Fruit fly (Drosophila melanogaster): ENCODE data around the gene Cp19.

Gene Cp19

dm6 chr3L:8741051-8741468, 11.4 kb downstream of the Cp19 start (continued):
- TF ChIP-seq insv (GFP tag; optimal IDR thresholded peaks at IDR 0.05) (no peak), dmrt99B (tag; optimal IDR thresholded peaks at IDR 0.05) (no peak), usp (GFP tag; optimal IDR thresholded peaks at IDR 0.05) (no peak), tx (GFP tag; optimal IDR thresholded peaks at IDR 0.05) (no peak), CG5245 (GFP tag; optimal IDR thresholded peaks at IDR 0.05) (no peak), cato (GFP tag; optimal IDR thresholded peaks at IDR 0.05; ENCODE audit: borderline replicate concordance) (no peak), crol (GFP tag; IDR thresholded peaks at IDR 0.05) (peak; percentile 51; the same call in 1 of the 2 replicates), CG15696 (tag; optimal IDR thresholded peaks at IDR 0.05) (no peak), Scr (GFP tag; IDR thresholded peaks at IDR 0.05; ENCODE audit: partially characterized antibody) (no peak), Hmx (GFP tag; optimal IDR thresholded peaks at IDR 0.05) (no peak), Dek (tag; optimal IDR thresholded peaks at IDR 0.05) (no peak), phol (tag; optimal IDR thresholded peaks at IDR 0.05) (no peak), sc (optimal IDR thresholded peaks at IDR 0.05) (no peak), sc (GFP tag; optimal IDR thresholded peaks at IDR 0.05) (no peak), CG18619 (GFP tag; optimal IDR thresholded peaks at IDR 0.05) (no peak), CG3847 (GFP tag; IDR thresholded peaks at IDR 0.05) (no peak), zen (tag; optimal IDR thresholded peaks at IDR 0.05) (no peak), CG12659 (GFP tag; optimal IDR thresholded peaks at IDR 0.05) (peak; percentile 21), CG14860 (GFP tag; IDR thresholded peaks at IDR 0.05; ENCODE audit: partially characterized antibody) (no peak), Blimp-1 (GFP tag; optimal IDR thresholded peaks at IDR 0.05) (no peak), CG11247 (GFP tag; IDR thresholded peaks at IDR 0.05) (peak; percentile 27; the same call in 1 of the 2 replicates), stwl (tag; optimal IDR thresholded peaks at IDR 0.05) (no peak), Sox102F (GFP tag; optimal IDR thresholded peaks at IDR 0.05) (no peak), CG18476 (GFP tag; optimal IDR thresholded peaks at IDR 0.05) (no peak), Gug (GFP tag; IDR thresholded peaks at IDR 0.05) (no peak), CG33557 (GFP tag; optimal IDR thresholded peaks at IDR 0.05) (no peak), ro (GFP tag; IDR thresholded peaks at IDR 0.05) (no peak), Dip3 (GFP tag; optimal IDR thresholded peaks at IDR 0.05) (no peak), chm (GFP tag; IDR thresholded peaks at IDR 0.05) (no peak), CG1602 (GFP tag; optimal IDR thresholded peaks at IDR 0.05) (no peak), kay (GFP tag; optimal IDR thresholded peaks at IDR 0.05) (no peak), tgo (GFP tag; IDR thresholded peaks at IDR 0.05) (no peak), lbe (GFP tag; optimal IDR thresholded peaks at IDR 0.05) (no peak), CG17802 (tag; optimal IDR thresholded peaks at IDR 0.05) (no peak), Side (GFP tag; optimal IDR thresholded peaks at IDR 0.05) (peak; percentile 15), CG11696 (GFP tag; IDR thresholded peaks at IDR 0.05) (no peak), sisA (GFP tag; IDR thresholded peaks at IDR 0.05) (no peak), trh (GFP tag; optimal IDR thresholded peaks at IDR 0.05) (no peak), CG43689 (GFP tag; IDR thresholded peaks at IDR 0.05) (no peak; the same call in 1 of the 2 replicates), CG7786 (GFP tag; optimal IDR thresholded peaks at IDR 0.05) (no peak), sna (GFP tag; IDR thresholded peaks at IDR 0.05; ENCODE audit: partially characterized antibody) (no peak), CG7745 (tag; optimal IDR thresholded peaks at IDR 0.05) (no peak), ash1 (GFP tag; optimal IDR thresholded peaks at IDR 0.05) (no peak), Awh (GFP tag; IDR thresholded peaks at IDR 0.05) (no peak), repo (GFP tag; optimal IDR thresholded peaks at IDR 0.05) (no peak), CG13123 (GFP tag; optimal IDR thresholded peaks at IDR 0.05) (no peak), cas (GFP tag; IDR thresholded peaks at IDR 0.05) (no peak), Optix (GFP tag; IDR thresholded peaks at IDR 0.05) (no peak), caup (GFP tag; optimal IDR thresholded peaks at IDR 0.05; ENCODE audit: severe bottlenecking) (peak; percentile 50), CG15269 (tag; optimal IDR thresholded peaks at IDR 0.05) (no peak), CG9932 (GFP tag; IDR thresholded peaks at IDR 0.05) (no peak), jing (GFP tag; optimal IDR thresholded peaks at IDR 0.05) (no peak)
